Worm (Caenorhabditis elegans): ENCODE results near the gene K06A1.2.

Gene K06A1.2

ce11 chrII:6422812-6423211, 21.0 kb upstream of the K06A1.2 start, which contains the start of gene K03H9.3:
Gene K03H9.3, plus strand, starts transcription at chrII:6423112.
- no peak for TF ChIP-seq eor-1 (tag; optimal IDR thresholded peaks at IDR 0.05)
- TF ChIP-seq pha-4 (tag; optimal IDR thresholded peaks at IDR 0.05), result no peak
- TF ChIP-seq fkh-10 (GFP tag; optimal IDR thresholded peaks at IDR 0.05), result no peak
- no peak for TF ChIP-seq jun-1 (tag; optimal IDR thresholded peaks at IDR 0.05)
- TF ChIP-seq ceh-16 (tag; optimal IDR thresholded peaks at IDR 0.05), result no peak
- no peak for TF ChIP-seq ztf-11 (tag; optimal IDR thresholded peaks at IDR 0.05)
- TF ChIP-seq mdl-1 (tag; optimal IDR thresholded peaks at IDR 0.05), result no peak
- TF ChIP-seq nhr-23 (tag; optimal IDR thresholded peaks at IDR 0.05), result no peak
- no peak for TF ChIP-seq lin-15B (tag; optimal IDR thresholded peaks at IDR 0.05)
- no peak for TF ChIP-seq elt-3 (tag; optimal IDR thresholded peaks at IDR 0.05)
- no peak for TF ChIP-seq snpc-4 (tag; optimal IDR thresholded peaks at IDR 0.05)
- no peak for TF ChIP-seq pqm-1 (tag; optimal IDR thresholded peaks at IDR 0.05)
- no peak for TF ChIP-seq nhr-43 (tag; optimal IDR thresholded peaks at IDR 0.05; ENCODE audit: poor library complexity, severe bottlenecking)

- TF ChIP-seq unc-62 (GFP tag; optimal IDR thresholded peaks at IDR 0.05), result no peak
- TF ChIP-seq nhr-28 (tag; optimal IDR thresholded peaks at IDR 0.05), result no peak
- no peak for TF ChIP-seq elt-1 (tag; optimal IDR thresholded peaks at IDR 0.05)
- TF ChIP-seq lsy-12 (tag; optimal IDR thresholded peaks at IDR 0.05), result no peak
- no peak for TF ChIP-seq tbx-2 (tag; optimal IDR thresholded peaks at IDR 0.05)
These were observed 17.8 kb upstream of the K06A1.2 start, which contains the start of gene col-75 for ce11 chrII:6425993-6426392. Gene col-75, plus strand, starts transcription at chrII:6426293.

ce11 chrII:6436845-6437244, 7.0 kb upstream of the K06A1.2 start:
- TF ChIP-seq elt-2 (tag; optimal IDR thresholded peaks at IDR 0.05) (no peak), egl-5 (tag; optimal IDR thresholded peaks at IDR 0.05) (no peak), lsy-12 (tag; optimal IDR thresholded peaks at IDR 0.05) (no peak), tbx-2 (tag; optimal IDR thresholded peaks at IDR 0.05) (no peak), snpc-4 (tag; optimal IDR thresholded peaks at IDR 0.05) (no peak), nhr-23 (tag; optimal IDR thresholded peaks at IDR 0.05) (no peak), unc-39 (tag; optimal IDR thresholded peaks at IDR 0.05) (no peak), nhr-77 (tag; optimal IDR thresholded peaks at IDR 0.05) (no peak), lin-39 (tag; optimal IDR thresholded peaks at IDR 0.05) (no peak), nhr-12 (tag; optimal IDR thresholded peaks at IDR 0.05) (no peak), lin-15B (tag; optimal IDR thresholded peaks at IDR 0.05) (no peak), nhr-43 (tag; optimal IDR thresholded peaks at IDR 0.05; ENCODE audit: poor library complexity, severe bottlenecking) (no peak), egl-27 (tag; optimal IDR thresholded peaks at IDR 0.05) (no peak), ztf-11 (tag; optimal IDR thresholded peaks at IDR 0.05) (no peak), zag-1 (tag; optimal IDR thresholded peaks at IDR 0.05) (no peak)

ce11 chrII:6441128-6441527, 2.7 kb upstream of the K06A1.2 start, which contains the start of gene cutl-16:
Gene cutl-16, plus strand, starts transcription at chrII:6441428.
- TF ChIP-seq lin-15B (tag; optimal IDR thresholded peaks at IDR 0.05), result no peak

- TF ChIP-seq R02D3.7 (tag; optimal IDR thresholded peaks at IDR 0.05) (no peak), aly-2 (tag; optimal IDR thresholded peaks at IDR 0.05) (no peak), eor-1 (tag; optimal IDR thresholded peaks at IDR 0.05) (no peak), pqm-1 (tag; optimal IDR thresholded peaks at IDR 0.05) (no peak), nhr-25 (tag; optimal IDR thresholded peaks at IDR 0.05) (peak; percentile 29), ztf-4 (tag; optimal IDR thresholded peaks at IDR 0.05) (no peak), tbx-2 (tag; optimal IDR thresholded peaks at IDR 0.05) (no peak), fos-1 (tag; optimal IDR thresholded peaks at IDR 0.05) (no peak), nhr-23 (tag; optimal IDR thresholded peaks at IDR 0.05) (peak; percentile 15), egl-27 (tag; optimal IDR thresholded peaks at IDR 0.05) (no peak)
These were observed 4.4 kb downstream of the K06A1.2 start for ce11 chrII:6448189-6448588.

ce11 chrII:6448656-6449055, 4.8 kb downstream of the K06A1.2 start:
- no peak for TF ChIP-seq unc-39 (tag; optimal IDR thresholded peaks at IDR 0.05)
- TF ChIP-seq egl-5 (tag; optimal IDR thresholded peaks at IDR 0.05), result no peak
- peak; percentile 52 for TF ChIP-seq nhr-25 (tag; optimal IDR thresholded peaks at IDR 0.05)
- TF ChIP-seq ZK546.5 (tag; optimal IDR thresholded peaks at IDR 0.05), result no peak
- no peak for TF ChIP-seq ztf-4 (tag; optimal IDR thresholded peaks at IDR 0.05)
- peak; percentile 53 for TF ChIP-seq elt-2 (tag; optimal IDR thresholded peaks at IDR 0.05)
- no peak for TF ChIP-seq elt-3 (tag; optimal IDR thresholded peaks at IDR 0.05)
- TF ChIP-seq daf-12 (tag; optimal IDR thresholded peaks at IDR 0.05), result no peak
- no peak for TF ChIP-seq sea-2 (GFP tag; optimal IDR thresholded peaks at IDR 0.05)
- TF ChIP-seq nhr-28 (tag; optimal IDR thresholded peaks at IDR 0.05), result no peak
- TF ChIP-seq mdl-1 (tag; optimal IDR thresholded peaks at IDR 0.05), result no peak
- peak; percentile 9 for TF ChIP-seq pqm-1 (tag; optimal IDR thresholded peaks at IDR 0.05)
- TF ChIP-seq jun-1 (tag; optimal IDR thresholded peaks at IDR 0.05), result no peak
- peak; percentile 14 for TF ChIP-seq nhr-23 (tag; optimal IDR thresholded peaks at IDR 0.05)
- no peak for TF ChIP-seq pha-4 (tag; optimal IDR thresholded peaks at IDR 0.05)
